Fruit fly (Drosophila melanogaster) whole organism, embryonic: ENCODE results near the gene CG5359.

Experiments used
- Aef1 ChIP-seq: fragments of 200-800 bp; sonication (Bioruptor generic); IDR thresholded peaks from 3 replicates; pipeline ENCODE4 v1.3.6; 2022; ENCODE audit warnings: missing biosample characterization, missing genetic modification characterization
- Asciz ChIP-seq: fragments of 200-800 bp; sonication (Bioruptor generic); optimal IDR thresholded peaks from 2 replicates; lab custom pipeline; 2017; ENCODE audit warnings: missing biosample characterization, mild to moderate bottlenecking, missing genetic modification characterization, missing genetic modification reagents
- Awh ChIP-seq: fragments of 200-800 bp; sonication (Bioruptor generic); IDR thresholded peaks from 2 replicates; pipeline ENCODE4, ENCODE4 v1.3.6; 2022; ENCODE audit warnings: missing biosample characterization, missing genetic modification characterization
- C15 ChIP-seq: fragments of 200-800 bp; sonication (Bioruptor generic); IDR thresholded peaks from 3 replicates; pipeline ENCODE4 v1.3.6; 2022; ENCODE audit warnings: missing biosample characterization, missing genetic modification characterization
- CG11398 ChIP-seq: fragments of 200-800 bp; sonication (Bioruptor generic); optimal IDR thresholded peaks from 2 replicates; lab custom pipeline; 2016; ENCODE audit warnings: missing biosample characterization, missing genetic modification characterization
- CG11696 ChIP-seq: fragments of 200-800 bp; sonication (Bioruptor generic); IDR thresholded peaks from 2 replicates; pipeline ENCODE4 v1.3.6; 2022; ENCODE audit warnings: missing biosample characterization, missing genetic modification characterization
- CG13424 ChIP-seq: fragments of 200-800 bp; sonication (Bioruptor generic); optimal IDR thresholded peaks from 2 replicates; lab custom pipeline; 2019; ENCODE audit warnings: missing biosample characterization, mild to moderate bottlenecking, missing genetic modification characterization, moderate library complexity
- CG14014 ChIP-seq: fragments of 200-800 bp; sonication (Bioruptor generic); IDR thresholded peaks from 2 replicates; pipeline ENCODE4 v1.3.6; 2022; ENCODE audit warnings: missing biosample characterization, missing genetic modification characterization
- CG14710 ChIP-seq: fragments of 200-800 bp; sonication (Bioruptor generic); optimal IDR thresholded peaks from 3 replicates; lab custom pipeline; 2019; ENCODE audit warnings: missing biosample characterization, mild to moderate bottlenecking, missing genetic modification characterization, moderate library complexity
- CG15479 ChIP-seq: fragments of 200-800 bp; sonication (Bioruptor generic); optimal IDR thresholded peaks from 3 replicates; lab custom pipeline; 2019; ENCODE audit warnings: missing biosample characterization, mild to moderate bottlenecking, missing genetic modification characterization, moderate library complexity
- CG1602 ChIP-seq: fragments of 200-800 bp; sonication (Bioruptor generic); optimal IDR thresholded peaks from 3 replicates; lab custom pipeline; 2016; ENCODE audit warnings: missing biosample characterization, missing genetic modification characterization
- CG2875 ChIP-seq: fragments of 200-800 bp; sonication (Bioruptor generic); optimal IDR thresholded peaks from 2 replicates; lab custom pipeline; 2017; ENCODE audit warnings: missing biosample characterization, mild to moderate bottlenecking, missing genetic modification characterization, missing genetic modification reagents
- CG32532 ChIP-seq: fragments of 200-800 bp; sonication (Bioruptor generic); IDR thresholded peaks from 2 replicates; pipeline ENCODE4 v1.3.6; 2022; ENCODE audit warnings: missing biosample characterization, missing genetic modification characterization
- CG4730 ChIP-seq: fragments of 200-800 bp; sonication (Bioruptor generic); IDR thresholded peaks from 2 replicates; pipeline ENCODE4 v1.3.6; 2022; ENCODE audit warnings: missing biosample characterization, missing genetic modification characterization
- CG7372 ChIP-seq: fragments of 200-800 bp; sonication (Bioruptor generic); IDR thresholded peaks from 2 replicates; pipeline ENCODE4 v1.3.6; 2022; ENCODE audit warnings: missing biosample characterization, missing genetic modification characterization
- CG8388 ChIP-seq: fragments of 200-800 bp; sonication (Bioruptor generic); optimal IDR thresholded peaks from 2 replicates; lab custom pipeline; 2019; ENCODE audit warnings: missing biosample characterization, mild to moderate bottlenecking, missing genetic modification characterization, moderate library complexity
- CG8478 ChIP-seq: fragments of >200 bp; optimal IDR thresholded peaks from 2 replicates; lab custom pipeline; 2018
- Camta ChIP-seq: fragments of 200-800 bp; sonication (Bioruptor generic); optimal IDR thresholded peaks from 2 replicates; lab custom pipeline; 2016; ENCODE audit warnings: missing biosample characterization, missing genetic modification characterization
- Chrac-16 ChIP-seq: fragments of 200-800 bp; sonication (Bioruptor generic); optimal IDR thresholded peaks from 3 replicates; lab custom pipeline; 2016; ENCODE audit warnings: missing biosample characterization, missing genetic modification characterization
- D19B ChIP-seq: fragments of 200-800 bp; sonication (Bioruptor generic); optimal IDR thresholded peaks from 2 replicates; lab custom pipeline; 2017; ENCODE audit warnings: missing biosample characterization, mild to moderate bottlenecking, missing genetic modification characterization
- Deaf1 ChIP-seq: fragments of 200-800 bp; optimal IDR thresholded peaks from 3 replicates; lab custom pipeline; 2019; ENCODE audit warnings: missing biosample characterization, mild to moderate bottlenecking, missing genetic modification characterization, moderate library complexity
- Dfd ChIP-seq, 2 experiments: fragments of >200 bp; optimal IDR thresholded peaks; 2 replicates each; lab custom pipeline; 2017; ENCODE audit warnings: missing biosample characterization in 2 of 2, missing genetic modification characterization in 2 of 2
- Dip2 ChIP-seq: fragments of 200-800 bp; sonication (Bioruptor generic); IDR thresholded peaks from 2 replicates; pipeline ENCODE4 v1.3.6; 2022; ENCODE audit warnings: missing biosample characterization, missing genetic modification characterization
- Ets65A ChIP-seq: fragments of 200-800 bp; sonication (Bioruptor generic); peaks from one replicate; lab custom pipeline; 2016; ENCODE audit warnings: missing biosample characterization, missing genetic modification characterization
- Hr39 ChIP-seq: fragments of >200 bp; optimal IDR thresholded peaks from 2 replicates; lab custom pipeline; 2017
- Mrtf ChIP-seq: fragments of 200-800 bp; sonication (Bioruptor generic); IDR thresholded peaks from 3 replicates; pipeline ENCODE4 v1.3.6; 2022; ENCODE audit warnings: missing biosample characterization, missing genetic modification characterization
- Pdp1 ChIP-seq, 2 experiments: fragments of 200-800 bp; sonication (Bioruptor generic); optimal IDR thresholded peaks; 3 replicates each; lab custom pipeline; 2016; ENCODE audit warnings: missing biosample characterization in 2 of 2, missing genetic modification characterization in 2 of 2, mild to moderate bottlenecking in 1 of 2, moderate library complexity in 1 of 2
- Rfx ChIP-seq: fragments of 200-800 bp; sonication (Bioruptor generic); IDR thresholded peaks from 2 replicates; pipeline ENCODE4 v1.3.6; 2022; ENCODE audit warnings: missing biosample characterization, missing genetic modification characterization
- ab ChIP-seq: fragments of 200-800 bp; sonication (Bioruptor generic); optimal IDR thresholded peaks from 2 replicates; lab custom pipeline; 2016; ENCODE audit warnings: missing biosample characterization, missing genetic modification characterization
- ase ChIP-seq: fragments of 200-800 bp; sonication (Bioruptor generic); IDR thresholded peaks from 3 replicates; pipeline ENCODE4 v1.3.6; 2022; ENCODE audit warnings: missing biosample characterization, missing genetic modification characterization
- bbx ChIP-seq: fragments of 200-800 bp; sonication (Bioruptor generic); IDR thresholded peaks from 2 replicates; pipeline ENCODE4 v1.3.6; 2022; ENCODE audit warnings: missing biosample characterization, missing genetic modification characterization; ENCODE audit not compliant: partially characterized antibody
- btn ChIP-seq: fragments of 200-800 bp; sonication (Bioruptor generic); optimal IDR thresholded peaks from 2 replicates; lab custom pipeline; 2016; ENCODE audit warnings: missing biosample characterization, missing genetic modification characterization
- chinmo ChIP-seq: fragments of 200-800 bp; sonication (Bioruptor generic); IDR thresholded peaks from 4 replicates; pipeline ENCODE4 v1.3.6; 2022; ENCODE audit warnings: missing biosample characterization, missing genetic modification characterization; ENCODE audit not compliant: partially characterized antibody
- crol ChIP-seq: fragments of 200-800 bp; sonication (Bioruptor generic); IDR thresholded peaks from 2 replicates; pipeline ENCODE4 v1.3.6; 2022; ENCODE audit warnings: missing biosample characterization, missing genetic modification characterization
- dmrt11E ChIP-seq: fragments of 200-800 bp; sonication (Bioruptor generic); optimal IDR thresholded peaks from 3 replicates; lab custom pipeline; 2018; ENCODE audit warnings: missing biosample characterization, mild to moderate bottlenecking, missing genetic modification characterization, moderate library complexity
- ems ChIP-seq: fragments of 200-800 bp; sonication (Bioruptor generic); optimal IDR thresholded peaks from 3 replicates; lab custom pipeline; 2016; ENCODE audit warnings: missing biosample characterization, missing genetic modification characterization
- hkb ChIP-seq, 2 experiments: fragments of 200-800 bp in 1 of 2; fragments of >200 bp in 1 of 2; sonication (Bioruptor generic) in 1 of 2; IDR thresholded peaks in 1 of 2; optimal IDR thresholded peaks in 1 of 2; 2 replicates each; pipeline versions ENCODE4 v1.3.6 to Lab custom; 2017 to 2022; ENCODE audit warnings: missing biosample characterization in 1 of 2, missing genetic modification characterization in 1 of 2
- klu ChIP-seq: fragments of 200-800 bp; sonication (Bioruptor generic); IDR thresholded peaks from 2 replicates; pipeline ENCODE4 v1.3.6; 2022; ENCODE audit warnings: missing biosample characterization, missing genetic modification characterization
- knrl ChIP-seq: fragments of 200-800 bp; sonication (Bioruptor generic); IDR thresholded peaks from 3 replicates; pipeline ENCODE4 v1.3.6; 2022; ENCODE audit warnings: missing biosample characterization, missing genetic modification characterization; ENCODE audit not compliant: partially characterized antibody
- luna ChIP-seq: fragments of 200-800 bp; sonication (Bioruptor generic); optimal IDR thresholded peaks from 2 replicates; lab custom pipeline; 2016; ENCODE audit warnings: missing biosample characterization, missing genetic modification characterization
- mld ChIP-seq: fragments of 200-800 bp; sonication (Bioruptor generic); IDR thresholded peaks from 3 replicates; pipeline ENCODE4 v1.3.6; 2022; ENCODE audit warnings: missing biosample characterization, missing genetic modification characterization; ENCODE audit not compliant: partially characterized antibody
- pfk ChIP-seq: fragments of 200-800 bp; sonication (Bioruptor generic); optimal IDR thresholded peaks from 2 replicates; lab custom pipeline; 2018; ENCODE audit warnings: missing biosample characterization, mild to moderate bottlenecking, missing genetic modification characterization, moderate library complexity
- salm ChIP-seq: fragments of 200-800 bp; sonication (Bioruptor generic); optimal IDR thresholded peaks from 2 replicates; lab custom pipeline; 2018; ENCODE audit warnings: missing biosample characterization, mild to moderate bottlenecking, missing genetic modification characterization
- sc ChIP-seq, 3 experiments: fragments of >200 bp in 2 of 3; fragments of 200-800 bp in 1 of 3; sonication (Bioruptor generic) in 1 of 3; optimal IDR thresholded peaks; 2 replicates in 2 of 3; 3 replicates in 1 of 3; lab custom pipeline; 2017; ENCODE audit warnings: mild to moderate bottlenecking in 1 of 3, missing biosample characterization in 1 of 3, missing genetic modification characterization in 1 of 3, missing genetic modification reagents in 1 of 3
- sens ChIP-seq: fragments of 200-800 bp; sonication (Bioruptor generic); peaks from one replicate; lab custom pipeline; 2016; ENCODE audit warnings: missing biosample characterization, missing genetic modification characterization
- sima ChIP-seq: fragments of 200-800 bp; sonication (Bioruptor generic); optimal IDR thresholded peaks from 2 replicates; lab custom pipeline; 2016; ENCODE audit warnings: missing biosample characterization, missing genetic modification characterization
- slbo ChIP-seq: fragments of 200-800 bp; sonication (Bioruptor generic); IDR thresholded peaks from 2 replicates; pipeline ENCODE4 v1.3.6; 2022; ENCODE audit warnings: missing biosample characterization, missing genetic modification characterization
- sr ChIP-seq: fragments of 200-800 bp; sonication (Bioruptor generic); IDR thresholded peaks from 3 replicates; pipeline ENCODE4 v1.3.6; 2022; ENCODE audit warnings: missing biosample characterization, missing genetic modification characterization
- tap ChIP-seq: fragments of 200-800 bp; optimal IDR thresholded peaks from 3 replicates; lab custom pipeline; 2019; ENCODE audit warnings: missing biosample characterization, mild to moderate bottlenecking, missing genetic modification characterization, moderate library complexity
- usp ChIP-seq: fragments of >200 bp; optimal IDR thresholded peaks from 2 replicates; lab custom pipeline; 2017; ENCODE audit warnings: missing biosample characterization, missing genetic modification characterization

CG5359 gene

dm6 chr3R:9951679-9952078 is 49.4 kb downstream of the CG5359 start (continued):
- no peak for TF ChIP-seq CG4730 (GFP tag; lab: Robert Waterston, UW)
- TF ChIP-seq chinmo = 0 out of 4 replicates have a peak, but pooled peaks have one; percentile 39
- TF ChIP-seq sr (GFP tag; lab: Robert Waterston, UW) = peak; percentile 80

DNA sequence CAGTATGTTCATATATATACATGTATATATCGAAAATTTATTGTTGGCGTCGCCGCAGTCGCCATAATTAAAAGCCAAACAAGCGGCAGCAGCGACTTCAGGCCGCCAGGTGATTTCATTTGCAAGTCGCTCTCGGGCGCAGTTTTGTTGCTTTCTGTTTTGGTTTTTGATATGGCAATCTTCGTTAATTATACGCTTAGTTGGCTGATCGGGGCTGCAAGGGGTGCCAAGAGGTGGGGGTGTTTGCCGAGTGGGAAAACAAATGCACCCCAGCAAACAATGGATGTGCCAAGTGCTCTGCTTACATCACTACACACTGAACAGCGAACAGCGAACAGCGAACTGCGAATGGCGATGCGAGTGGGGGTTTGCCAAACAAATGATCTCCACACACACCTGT is 50.1 kb downstream of the CG5359 start:
- TF ChIP-seq crol (GFP tag; lab: Robert Waterston, UW) = 0 out of 2 replicates have a peak, but pooled peaks have one; percentile 15
- no peak for TF ChIP-seq CG14710
- TF ChIP-seq Ets65A (GFP tag; lab: Kevin White, UChicago) = peak; percentile 2
- 0 out of 3 replicates have a peak, but pooled peaks have one; percentile 14 for TF ChIP-seq mld (GFP tag; lab: Robert Waterston, UW)
- TF ChIP-seq usp = no peak
- TF ChIP-seq luna (GFP tag; lab: Kevin White, UChicago) = no peak
- TF ChIP-seq Chrac-16 (GFP tag; lab: Kevin White, UChicago) = no peak
- no peak for TF ChIP-seq Aef1 (GFP tag; lab: Robert Waterston, UW)
- TF ChIP-seq btn (GFP tag; lab: Kevin White, UChicago) = no peak
- TF ChIP-seq CG14014 = 0 out of 2 replicates have a peak, but pooled peaks have one; percentile 5
- no peak for TF ChIP-seq CG7372
- TF ChIP-seq hkb (optimal IDR thresholded peaks at IDR 0.05; lab: Kevin White, UChicago) = no peak
- TF ChIP-seq hkb (GFP tag; IDR thresholded peaks at IDR 0.05; lab: Robert Waterston, UW) = no peak
- TF ChIP-seq CG2875 (GFP tag; lab: Kevin White, UChicago) = no peak
- no peak for TF ChIP-seq klu (GFP tag; lab: Robert Waterston, UW)
- 0 out of 2 replicates have a peak, but pooled peaks have one; percentile 9 for TF ChIP-seq Awh
- TF ChIP-seq tap (tag; lab: Kevin White, UChicago) = no peak
- no peak for TF ChIP-seq Camta (GFP tag; lab: Kevin White, UChicago)
- 0 out of 2 replicates have a peak, but pooled peaks have one; percentile 26 for TF ChIP-seq Dip2 (GFP tag; lab: Robert Waterston, UW)
- TF ChIP-seq D19B (GFP tag; lab: Kevin White, UChicago) = no peak

dm6 chr3R:9949903-9950302 is 51.2 kb downstream of the CG5359 start:
- TF ChIP-seq Asciz (GFP tag; lab: Kevin White, UChicago) (no peak), sima (no peak), CG15479 (GFP tag; lab: Kevin White, UChicago) (peak; percentile 32), CG13424 (tag; lab: Kevin White, UChicago) (no peak), CG8388 (no peak), CG32532 (GFP tag; lab: Robert Waterston, UW) (0 out of 2 replicates have a peak, but pooled peaks have one; percentile 5), C15 (GFP tag; lab: Robert Waterston, UW) (no peak), knrl (no peak), Rfx (no peak), Deaf1 (tag; lab: Kevin White, UChicago) (peak; percentile 11), CG8478 (lab: Kevin White, UChicago) (peak; percentile 55), pfk (no peak), slbo (GFP tag; lab: Robert Waterston, UW) (no peak), ems (no peak), sens (GFP tag; lab: Kevin White, UChicago) (peak; percentile 41), bbx (GFP tag; lab: Robert Waterston, UW) (no peak), Hr39 (no peak), sc (optimal IDR thresholded peaks at IDR 0.05; lab: Kevin White, UChicago) (no peak), sc (GFP tag; optimal IDR thresholded peaks at IDR 0.05; lab: Kevin White, UChicago) (no peak), CG11398 (GFP tag; lab: Kevin White, UChicago) (no peak), CG1602 (GFP tag; lab: Kevin White, UChicago) (no peak), ab (GFP tag; lab: Kevin White, UChicago) (no peak), Pdp1 (GFP tag; optimal IDR thresholded peaks at IDR 0.05; lab: Kevin White, UChicago) (peak in 1 of 2 experiments; percentile 80), dmrt11E (tag; lab: Kevin White, UChicago) (no peak), salm (tag; lab: Kevin White, UChicago) (no peak), Mrtf (GFP tag; lab: Robert Waterston, UW) (no peak), Dfd (GFP tag; optimal IDR thresholded peaks at IDR 0.05; lab: Kevin White, UChicago) (no peak), ase (GFP tag; lab: Robert Waterston, UW) (no peak), CG11696 (GFP tag; lab: Robert Waterston, UW) (no peak)
